Worm (Caenorhabditis elegans) whole organism, young adult: ENCODE data around the gene B0273.115.

Experiments
- B0019.2 ChIP-seq: fragments of 200-800 bp; sonication (Bioruptor generic); conservative IDR thresholded peaks from 2 replicates; pipeline ENCODE4 v1.3.6; 2022; ENCODE audit warnings: missing genetic modification reagents, missing genetic modification characterization, missing compliant biosample characterization
- B0035.1 ChIP-seq: sonication (generic microtip); optimal IDR thresholded peaks from 2 replicates; lab custom pipeline; 2016; ENCODE audit warnings: missing genetic modification characterization, mild to moderate bottlenecking, missing compliant biosample characterization, missing genotype, missing genetic modification reagents
- B0336.3 ChIP-seq: fragments of 200-800 bp; sonication (Bioruptor generic); IDR thresholded peaks from 2 replicates; pipeline ENCODE4 v1.3.6; 2022; ENCODE audit warnings: missing genetic modification characterization, missing compliant biosample characterization
- C06A6.2 ChIP-seq: fragments of 200-800 bp; sonication (Bioruptor generic); conservative IDR thresholded peaks from 2 replicates; pipeline ENCODE4 v1.3.6; 2022; ENCODE audit warnings: missing genetic modification characterization, missing compliant biosample characterization
- F22D6.2 ChIP-seq: sonication (generic microtip); optimal IDR thresholded peaks from 2 replicates; lab custom pipeline; 2016; ENCODE audit warnings: mild to moderate bottlenecking, missing genetic modification characterization, missing compliant biosample characterization
- F23B12.7 ChIP-seq: sonication (generic microtip); optimal IDR thresholded peaks from 2 replicates; lab custom pipeline; 2017; ENCODE audit warnings: missing genetic modification characterization, mild to moderate bottlenecking, missing compliant biosample characterization, antibody characterized with exemption, moderate library complexity; ENCODE audit not compliant: insufficient read depth
- F33H1.4 ChIP-seq: fragments of 200-800 bp; sonication (Bioruptor generic); IDR thresholded peaks from 2 replicates; pipeline ENCODE4 v1.3.6; 2022; ENCODE audit warnings: missing genetic modification reagents, missing genetic modification characterization, missing compliant biosample characterization
- F52B5.7 ChIP-seq: sonication (generic microtip); optimal IDR thresholded peaks from 2 replicates; lab custom pipeline; 2016; ENCODE audit warnings: mild to moderate bottlenecking, missing genetic modification characterization, missing compliant biosample characterization
- F57C9.4 ChIP-seq: sonication (generic microtip); optimal IDR thresholded peaks from 2 replicates; lab custom pipeline; 2017; ENCODE audit warnings: mild to moderate bottlenecking, missing genetic modification characterization, missing compliant biosample characterization
- Y67H2A.10 ChIP-seq: fragments of 200-800 bp; sonication (Bioruptor generic); conservative IDR thresholded peaks from 2 replicates; pipeline ENCODE4 v1.3.6; 2022; ENCODE audit warnings: missing genetic modification reagents, missing genetic modification characterization, missing compliant biosample characterization
- ZK185.1 ChIP-seq: sonication (generic microtip); optimal IDR thresholded peaks from 2 replicates; lab custom pipeline; 2016; ENCODE audit warnings: mild to moderate bottlenecking, missing genetic modification characterization, missing compliant biosample characterization; ENCODE audit not compliant: poor library complexity, severe bottlenecking
- attf-3 ChIP-seq: fragments of 200-800 bp; sonication (Bioruptor generic); conservative IDR thresholded peaks from 2 replicates; pipeline ENCODE4 v1.3.6; 2022; ENCODE audit warnings: missing genetic modification reagents, missing genetic modification characterization, missing compliant biosample characterization
- chd-7 ChIP-seq: sonication (generic microtip); optimal IDR thresholded peaks from 2 replicates; lab custom pipeline; 2016; ENCODE audit warnings: mild to moderate bottlenecking, missing genetic modification characterization, moderate library complexity, missing compliant biosample characterization
- dpff-1 ChIP-seq: sonication (generic microtip); optimal IDR thresholded peaks from 2 replicates; lab custom pipeline; 2017; ENCODE audit warnings: mild to moderate bottlenecking, missing genetic modification characterization, missing compliant biosample characterization
- dpl-1 ChIP-seq: fragments of 150-350 bp; optimal IDR thresholded peaks from 2 replicates; lab custom pipeline; 2014; ENCODE audit warnings: missing biosample characterization, missing genetic modification reagents, missing genetic modification characterization
- gei-17 ChIP-seq: fragments of 200-800 bp; sonication (Bioruptor generic); optimal IDR thresholded peaks from 2 replicates; lab custom pipeline; 2018; ENCODE audit warnings: mild to moderate bottlenecking, missing genetic modification characterization, missing compliant biosample characterization
- hmg-1.2 ChIP-seq: fragments of 200-800 bp; sonication (Bioruptor generic); IDR thresholded peaks from 2 replicates; pipeline ENCODE4 v1.3.6; 2022; ENCODE audit warnings: missing genetic modification reagents, missing genetic modification characterization, missing compliant biosample characterization
- hrde-1 ChIP-seq: sonication (generic microtip); optimal IDR thresholded peaks from 2 replicates; lab custom pipeline; 2016; ENCODE audit warnings: missing genetic modification characterization, mild to moderate bottlenecking, missing compliant biosample characterization, moderate library complexity, missing genotype, missing genetic modification reagents, borderline replicate concordance
- let-526 ChIP-seq: fragments of 200-800 bp; sonication (Bioruptor generic); IDR thresholded peaks from 2 replicates; pipeline ENCODE4 v1.3.6; 2022; ENCODE audit warnings: missing genetic modification reagents, missing genetic modification characterization, missing compliant biosample characterization
- madf-10 ChIP-seq: sonication (generic microtip); optimal IDR thresholded peaks from 2 replicates; lab custom pipeline; 2016; ENCODE audit warnings: mild to moderate bottlenecking, missing genetic modification characterization, missing compliant biosample characterization
- madf-8 ChIP-seq: fragments of 200-800 bp; sonication (Bioruptor generic); conservative IDR thresholded peaks from 2 replicates; pipeline ENCODE4 v1.3.6; 2022; ENCODE audit warnings: missing genetic modification reagents, missing genetic modification characterization, missing compliant biosample characterization
- mcd-1 ChIP-seq: fragments of 200-800 bp; sonication (Bioruptor generic); IDR thresholded peaks from 2 replicates; pipeline ENCODE4 v1.3.6; 2022; ENCODE audit warnings: missing genetic modification reagents, missing genetic modification characterization, missing compliant biosample characterization
- mxl-1 ChIP-seq: sonication (generic microtip); optimal IDR thresholded peaks from 2 replicates; lab custom pipeline; 2016; ENCODE audit warnings: missing genetic modification characterization, missing compliant biosample characterization
- nfya-2 ChIP-seq: fragments of 200-800 bp; sonication (Bioruptor generic); IDR thresholded peaks from 2 replicates; pipeline ENCODE4 v1.3.6; 2022; ENCODE audit warnings: missing genetic modification reagents, missing genetic modification characterization, missing compliant biosample characterization
- nfyb-1 ChIP-seq: fragments of 200-800 bp; sonication (Bioruptor generic); IDR thresholded peaks from 2 replicates; pipeline ENCODE4 v1.3.6; 2022; ENCODE audit warnings: missing genetic modification reagents, missing genetic modification characterization, missing compliant biosample characterization
- nhr-120 ChIP-seq: fragments of 200-800 bp; sonication (Bioruptor generic); IDR thresholded peaks from 2 replicates; pipeline ENCODE4 v1.3.6; 2022; ENCODE audit warnings: missing genetic modification characterization, missing compliant biosample characterization
- nhr-179 ChIP-seq: sonication (generic microtip); optimal IDR thresholded peaks from 2 replicates; lab custom pipeline; 2016; ENCODE audit warnings: mild to moderate bottlenecking, missing genetic modification characterization, missing compliant biosample characterization
- nhr-27 ChIP-seq: fragments of 200-800 bp; sonication (Bioruptor generic); optimal IDR thresholded peaks from 2 replicates; lab custom pipeline; 2018; ENCODE audit warnings: mild to moderate bottlenecking, missing genetic modification characterization, moderate library complexity, missing compliant biosample characterization
- pbrm-1 ChIP-seq: fragments of 200-800 bp; sonication (Bioruptor generic); IDR thresholded peaks from 2 replicates; pipeline ENCODE4 v1.3.6; 2022; ENCODE audit warnings: missing genetic modification reagents, missing genetic modification characterization, missing compliant biosample characterization
- rcor-1 ChIP-seq: fragments of 200-800 bp; sonication (Bioruptor generic); IDR thresholded peaks from 2 replicates; pipeline ENCODE4 v1.3.6; 2022; ENCODE audit warnings: missing genetic modification reagents, missing genetic modification characterization, missing compliant biosample characterization
- snpc-1.1 ChIP-seq: sonication (generic microtip); optimal IDR thresholded peaks from 2 replicates; lab custom pipeline; 2017; ENCODE audit warnings: missing genetic modification characterization, mild to moderate bottlenecking, missing compliant biosample characterization, antibody characterized with exemption, moderate library complexity, missing genotype, missing genetic modification reagents; ENCODE audit not compliant: insufficient read depth
- snpc-4 ChIP-seq, 5 experiments: fragments of 150-350 bp in 1 of 5; sonication (generic microtip) in 4 of 5; optimal IDR thresholded peaks; 2 replicates each; lab custom pipeline; 2014 to 2018; ENCODE audit warnings: missing genetic modification characterization in 5 of 5, missing biosample characterization in 3 of 5, antibody characterized with exemption in 2 of 5, mild to moderate bottlenecking in 2 of 5, missing compliant biosample characterization in 2 of 5, missing genotype in 2 of 5, moderate library complexity in 2 of 5, missing genetic modification reagents in 1 of 5
- tlf-1 ChIP-seq: fragments of 200-800 bp; sonication (Bioruptor generic); optimal IDR thresholded peaks from 2 replicates; lab custom pipeline; 2018; ENCODE audit warnings: mild to moderate bottlenecking, missing genetic modification characterization, missing compliant biosample characterization
- xnd-1 ChIP-seq: sonication (generic microtip); optimal IDR thresholded peaks from 2 replicates; lab custom pipeline; 2016; ENCODE audit warnings: missing genotype, missing genetic modification reagents, missing genetic modification characterization, missing compliant biosample characterization
- zfh-2 ChIP-seq: fragments of 200-800 bp; sonication (Bioruptor generic); conservative IDR thresholded peaks from 2 replicates; pipeline ENCODE4 v1.3.6; 2022; ENCODE audit warnings: missing genetic modification reagents, missing genetic modification characterization, missing compliant biosample characterization
- zim-3 ChIP-seq: sonication (generic microtip); optimal IDR thresholded peaks from 2 replicates; lab custom pipeline; 2017; ENCODE audit warnings: mild to moderate bottlenecking, missing genetic modification characterization, moderate library complexity, missing compliant biosample characterization
- ztf-22 ChIP-seq: fragments of 200-800 bp; sonication (Bioruptor generic); optimal IDR thresholded peaks from 2 replicates; lab custom pipeline; 2018; ENCODE audit warnings: mild to moderate bottlenecking, missing genetic modification characterization, moderate library complexity, missing compliant biosample characterization
- ztf-25 ChIP-seq: fragments of 200-800 bp; sonication (Bioruptor generic); IDR thresholded peaks from 2 replicates; pipeline ENCODE4 v1.3.6; 2022; ENCODE audit warnings: missing genetic modification reagents, missing genetic modification characterization, missing compliant biosample characterization
- ztf-28 ChIP-seq: fragments of 200-800 bp; sonication (Bioruptor generic); IDR thresholded peaks from 2 replicates; pipeline ENCODE4 v1.3.6; 2022; ENCODE audit warnings: missing genetic modification reagents, missing genetic modification characterization, missing compliant biosample characterization
- ztf-6 ChIP-seq: fragments of 200-800 bp; sonication (Bioruptor generic); IDR thresholded peaks from 2 replicates; pipeline ENCODE4 v1.3.6; 2022; ENCODE audit warnings: missing genetic modification reagents, missing genetic modification characterization, missing compliant biosample characterization

The B0273.115 gene

DNA sequence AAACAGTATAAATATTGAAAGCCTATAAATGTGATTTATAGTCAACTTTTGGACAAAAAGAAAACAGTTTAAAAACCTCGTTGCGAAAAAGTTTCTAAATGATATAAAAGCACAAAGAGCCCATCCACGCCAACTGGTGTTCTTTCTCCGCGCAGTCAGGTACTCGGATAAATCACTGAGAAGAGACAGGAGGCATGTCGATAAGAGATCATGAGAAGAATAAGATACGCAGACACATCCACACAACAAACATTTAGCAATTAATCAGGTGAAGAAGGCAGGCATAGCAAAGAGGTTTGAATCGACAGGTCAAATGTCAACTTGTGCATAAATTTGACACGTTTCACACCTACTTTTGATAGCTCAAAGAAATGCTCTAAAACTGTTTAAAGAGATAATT is 16.8 kb upstream of the B0273.115 start:
- TF ChIP-seq pbrm-1 (GFP tag; lab: Robert Waterston, UW): no peak
- TF ChIP-seq nhr-179 (tag; lab: Kevin White, UChicago): no peak
- no peak for TF ChIP-seq nfya-2
- TF ChIP-seq attf-3: no peak
- TF ChIP-seq ZK185.1 (tag; lab: Kevin White, UChicago): no peak
- no peak for TF ChIP-seq xnd-1 (tag; lab: Kevin White, UChicago)
- no peak for TF ChIP-seq zim-3 (tag; lab: Kevin White, UChicago)
- no peak for TF ChIP-seq F52B5.7 (tag; lab: Kevin White, UChicago)
- no peak for TF ChIP-seq hrde-1 (tag; lab: Kevin White, UChicago)
- TF ChIP-seq mcd-1 (GFP tag; lab: Robert Waterston, UW): no peak
- TF ChIP-seq dpl-1 (GFP tag; lab: Kevin White, UChicago): no peak
- TF ChIP-seq nhr-27 (tag; lab: Kevin White, UChicago): no peak
- no peak for TF ChIP-seq dpff-1 (tag; lab: Kevin White, UChicago)
- TF ChIP-seq B0336.3 (GFP tag; lab: Robert Waterston, UW): no peak
- no peak for TF ChIP-seq zfh-2 (GFP tag; lab: Robert Waterston, UW)
- no peak for TF ChIP-seq nfyb-1 (GFP tag; lab: Robert Waterston, UW)
- no peak for TF ChIP-seq ztf-25

- TF ChIP-seq nhr-120 (GFP tag; lab: Robert Waterston, UW) (no peak), B0035.1 (tag; lab: Kevin White, UChicago) (no peak), F22D6.2 (tag; lab: Kevin White, UChicago) (no peak), pbrm-1 (GFP tag; lab: Robert Waterston, UW) (no peak), Y67H2A.10 (GFP tag; lab: Robert Waterston, UW) (no peak), F33H1.4 (GFP tag; lab: Robert Waterston, UW) (no peak), F23B12.7 (tag; lab: Kevin White, UChicago) (no peak), ztf-6 (GFP tag; lab: Robert Waterston, UW) (no peak), rcor-1 (no peak), let-526 (GFP tag; lab: Robert Waterston, UW) (no peak), ztf-28 (GFP tag; lab: Robert Waterston, UW) (no peak), B0336.3 (GFP tag; lab: Robert Waterston, UW) (no peak), gei-17 (no peak), hmg-1.2 (GFP tag; lab: Robert Waterston, UW) (no peak)
Observed at ce11 chrIV:5506642-5507041, 15.7 kb upstream of the B0273.115 start.

- TF ChIP-seq tlf-1 (GFP tag; lab: Kevin White, UChicago) (no peak), snpc-4 (GFP tag; optimal IDR thresholded peaks at IDR 0.05; lab: Kevin White, UChicago) (no peak), snpc-4 (tag; optimal IDR thresholded peaks at IDR 0.05; lab: Kevin White, UChicago) (no peak), F33H1.4 (GFP tag; lab: Robert Waterston, UW) (no peak), snpc-1.1 (tag; lab: Kevin White, UChicago) (no peak), chd-7 (tag; lab: Kevin White, UChicago) (no peak), F52B5.7 (tag; lab: Kevin White, UChicago) (no peak), ztf-22 (GFP tag; lab: Kevin White, UChicago) (no peak), B0019.2 (GFP tag; lab: Robert Waterston, UW) (no peak), zim-3 (tag; lab: Kevin White, UChicago) (no peak), C06A6.2 (GFP tag; lab: Robert Waterston, UW) (no peak), F57C9.4 (tag; lab: Kevin White, UChicago) (no peak), madf-10 (tag; lab: Kevin White, UChicago) (no peak), ztf-25 (no peak), nfya-2 (no peak), madf-8 (GFP tag; lab: Robert Waterston, UW) (no peak), mxl-1 (no peak)
Observed at ce11 chrIV:5502610-5503009, 11.7 kb upstream of the B0273.115 start.
